Fruit fly (Drosophila melanogaster) whole organism, wandering third instar larva: ENCODE results near the gene eIF4A.

ENCODE experiments used
- Abd-B ChIP-seq: fragments of >200 bp; optimal IDR thresholded peaks from 2 replicates; lab custom pipeline; 2017; ENCODE audit warnings: missing biosample characterization, missing genetic modification characterization
- CG32264 ChIP-seq: fragments of 200-800 bp; sonication (Bioruptor generic); optimal IDR thresholded peaks from 2 replicates; lab custom pipeline; 2016; ENCODE audit warnings: missing biosample characterization, missing genetic modification characterization
- CG9705 ChIP-seq: fragments of 200-800 bp; sonication (Bioruptor generic); optimal IDR thresholded peaks from 2 replicates; lab custom pipeline; 2018; ENCODE audit warnings: missing biosample characterization, mild to moderate bottlenecking, missing genetic modification characterization
- CrebA ChIP-seq: fragments of 200-800 bp; sonication (Bioruptor generic); optimal IDR thresholded peaks from 2 replicates; lab custom pipeline; 2016; ENCODE audit warnings: missing biosample characterization, mild to moderate bottlenecking, missing genetic modification characterization, borderline replicate concordance
- Dfd ChIP-seq: fragments of >200 bp; optimal IDR thresholded peaks from 2 replicates; lab custom pipeline; 2017; ENCODE audit warnings: missing biosample characterization, missing genetic modification characterization
- Dif ChIP-seq: fragments of 200-275, 200-300 bp; sonication (Bioruptor generic); optimal IDR thresholded peaks from 2 replicates; lab custom pipeline; 2018; ENCODE audit warnings: missing biosample characterization, missing genetic modification characterization; ENCODE audit not compliant: partially characterized antibody
- GATAd ChIP-seq: sonication (Bioruptor generic); optimal IDR thresholded peaks from 2 replicates; lab custom pipeline; 2016; ENCODE audit warnings: missing biosample characterization, missing genetic modification characterization
- HLH106 ChIP-seq: fragments of 200-800 bp; optimal IDR thresholded peaks from 3 replicates; lab custom pipeline; 2019; ENCODE audit warnings: missing biosample characterization, mild to moderate bottlenecking, missing genetic modification characterization, moderate library complexity
- Hnf4 ChIP-seq: fragments of 200-800 bp; sonication (Bioruptor generic); optimal IDR thresholded peaks from 2 replicates; lab custom pipeline; 2016; ENCODE audit warnings: missing biosample characterization, mild to moderate bottlenecking, missing genetic modification characterization
- Hr78 ChIP-seq: fragments of >200 bp; optimal IDR thresholded peaks from 2 replicates; lab custom pipeline; 2017; ENCODE audit warnings: missing biosample characterization, missing genetic modification characterization
- Hr83 ChIP-seq: fragments of 200-300 bp; sonication (Bioruptor generic); optimal IDR thresholded peaks from 2 replicates; lab custom pipeline; 2016; ENCODE audit warnings: missing biosample characterization, mild to moderate bottlenecking, missing genetic modification characterization, moderate library complexity; ENCODE audit not compliant: poor library complexity, severe bottlenecking
- Jra ChIP-seq: sonication (Bioruptor generic); optimal IDR thresholded peaks from 2 replicates; lab custom pipeline; 2016; ENCODE audit warnings: missing biosample characterization, missing genetic modification characterization
- Mio ChIP-seq: sonication (Bioruptor generic); optimal IDR thresholded peaks from 2 replicates; lab custom pipeline; 2016; ENCODE audit warnings: missing biosample characterization, missing genetic modification characterization
- Myc ChIP-seq: fragments of >200 bp; optimal IDR thresholded peaks from 2 replicates; lab custom pipeline; 2017
- N ChIP-seq: fragments of >200 bp; optimal IDR thresholded peaks from 2 replicates; lab custom pipeline; 2018; ENCODE audit warnings: missing biosample characterization, missing external identifiers, missing genetic modification characterization
- OdsH ChIP-seq: fragments of 200-800 bp; sonication (Bioruptor generic); optimal IDR thresholded peaks from 2 replicates; lab custom pipeline; 2016; ENCODE audit warnings: missing biosample characterization, mild to moderate bottlenecking, missing genetic modification characterization
- Rel ChIP-seq, 2 experiments: fragments of 200-800 bp; sonication (Bioruptor generic) in 1 of 2; optimal IDR thresholded peaks; 2 replicates in 1 of 2; 3 replicates in 1 of 2; lab custom pipeline; 2016 to 2019; ENCODE audit warnings: mild to moderate bottlenecking in 2 of 2, missing biosample characterization in 2 of 2, missing genetic modification characterization in 2 of 2, moderate library complexity in 1 of 2
- Sp1 ChIP-seq: fragments of 200-800 bp; sonication (Bioruptor generic); optimal IDR thresholded peaks from 3 replicates; lab custom pipeline; 2019; ENCODE audit warnings: missing biosample characterization, mild to moderate bottlenecking, missing genetic modification characterization, moderate library complexity
- Vsx2 ChIP-seq: fragments of 200-300, 225-300 bp; sonication (Bioruptor generic); optimal IDR thresholded peaks from 2 replicates; lab custom pipeline; 2018; ENCODE audit warnings: missing biosample characterization, missing genetic modification characterization; ENCODE audit not compliant: partially characterized antibody
- br ChIP-seq: fragments of 200-800 bp; sonication (Bioruptor generic); optimal IDR thresholded peaks from 2 replicates; lab custom pipeline; 2016; ENCODE audit warnings: missing biosample characterization, missing genetic modification characterization
- brk ChIP-seq: fragments of 200-800 bp; sonication (Bioruptor generic); optimal IDR thresholded peaks from 2 replicates; lab custom pipeline; 2016; ENCODE audit warnings: missing biosample characterization, mild to moderate bottlenecking, missing genetic modification characterization
- dl ChIP-seq, 2 experiments: fragments of 175-275, 200-275 bp in 1 of 2; fragments of 200-275 bp in 1 of 2; sonication (Bioruptor generic); optimal IDR thresholded peaks; lab custom pipeline; 2018; ENCODE audit warnings: mild to moderate bottlenecking in 2 of 2, missing biosample characterization in 2 of 2, missing genetic modification characterization in 2 of 2, moderate library complexity in 2 of 2; ENCODE audit not compliant: partially characterized antibody in 2 of 2, insufficient read depth in 1 of 2
- dmrt93B ChIP-seq: fragments of 200-800 bp; sonication (Bioruptor generic); optimal IDR thresholded peaks from 2 replicates; lab custom pipeline; 2018; ENCODE audit warnings: missing biosample characterization, mild to moderate bottlenecking, missing genetic modification characterization
- dsf ChIP-seq: sonication (Bioruptor generic); optimal IDR thresholded peaks from 2 replicates; lab custom pipeline; 2016; ENCODE audit warnings: missing biosample characterization, missing genetic modification characterization, borderline replicate concordance
- ey ChIP-seq: fragments of 200-800 bp; sonication (Bioruptor generic); optimal IDR thresholded peaks from 2 replicates; lab custom pipeline; 2016; ENCODE audit warnings: missing biosample characterization, missing genetic modification characterization
- foxo ChIP-seq, 2 experiments: fragments of 200-800 bp; sonication (Bioruptor generic); optimal IDR thresholded peaks; 2 replicates in 1 of 2; 3 replicates in 1 of 2; lab custom pipeline; 2016 to 2017; ENCODE audit warnings: missing biosample characterization in 2 of 2, missing genetic modification characterization in 2 of 2
- fru ChIP-seq: fragments of 200-800 bp; sonication (Bioruptor generic); optimal IDR thresholded peaks from 3 replicates; lab custom pipeline; 2016; ENCODE audit warnings: missing biosample characterization, mild to moderate bottlenecking, missing genetic modification characterization
- h ChIP-seq: fragments of 200-800 bp; sonication (Bioruptor generic); optimal IDR thresholded peaks from 3 replicates; lab custom pipeline; 2016; ENCODE audit warnings: missing biosample characterization, mild to moderate bottlenecking, missing genetic modification characterization
- jim ChIP-seq: fragments of 175-275, 200-325 bp; sonication (Bioruptor generic); optimal IDR thresholded peaks from 2 replicates; lab custom pipeline; 2016; ENCODE audit warnings: missing biosample characterization, mild to moderate bottlenecking, missing genetic modification characterization
- lola ChIP-seq: fragments of >200 bp; optimal IDR thresholded peaks from 2 replicates; lab custom pipeline; 2017; ENCODE audit warnings: missing biosample characterization, missing genetic modification characterization
- pan ChIP-seq: fragments of >200 bp; optimal IDR thresholded peaks from 2 replicates; lab custom pipeline; 2017
- psq ChIP-seq: fragments of 200-800 bp; sonication (Bioruptor generic); optimal IDR thresholded peaks from 3 replicates; lab custom pipeline; 2017; ENCODE audit warnings: missing biosample characterization, mild to moderate bottlenecking, missing genetic modification characterization, moderate library complexity
- rgr ChIP-seq: fragments of 200-800 bp; sonication (Bioruptor generic); optimal IDR thresholded peaks from 3 replicates; lab custom pipeline; 2016; ENCODE audit warnings: missing biosample characterization, mild to moderate bottlenecking, missing genetic modification characterization
- sage ChIP-seq: fragments of 200-800 bp; sonication (Bioruptor generic); optimal IDR thresholded peaks from 2 replicates; lab custom pipeline; 2016; ENCODE audit warnings: missing biosample characterization, mild to moderate bottlenecking, missing genetic modification characterization
- sv ChIP-seq: fragments of 200-800 bp; sonication (Bioruptor generic); optimal IDR thresholded peaks from 3 replicates; lab custom pipeline; 2016; ENCODE audit warnings: missing biosample characterization, missing genetic modification characterization
- tai ChIP-seq: sonication (Bioruptor generic); optimal IDR thresholded peaks from 2 replicates; lab custom pipeline; 2016; ENCODE audit warnings: missing biosample characterization, missing genetic modification characterization
- usp ChIP-seq: fragments of >200 bp; optimal IDR thresholded peaks from 2 replicates; lab custom pipeline; 2017; ENCODE audit warnings: missing biosample characterization, missing genetic modification characterization
- woc ChIP-seq: sonication (Bioruptor generic); optimal IDR thresholded peaks from 2 replicates; lab custom pipeline; 2016; ENCODE audit warnings: missing biosample characterization, mild to moderate bottlenecking, missing genetic modification characterization

eIF4A gene

dm6 chr2L:5979055-5979399 lies 2.5 kb upstream of the eIF4A start:
- TF ChIP-seq Dif (GFP tag; lab: Kevin White, UChicago) (peak; percentile 4), h (GFP tag; lab: Kevin White, UChicago) (no peak), dmrt93B (GFP tag; lab: Kevin White, UChicago) (peak; percentile 4), Hr83 (no peak)

- TF ChIP-seq CG9705 (GFP tag; lab: Kevin White, UChicago) (no peak), CG32264 (GFP tag; lab: Kevin White, UChicago) (peak; percentile 31), Rel (GFP tag; optimal IDR thresholded peaks at IDR 0.05; lab: Kevin White, UChicago) (peak; percentile 81), Rel (tag; optimal IDR thresholded peaks at IDR 0.05; lab: Kevin White, UChicago) (peak; percentile 71), usp (no peak), tai (GFP tag; lab: Kevin White, UChicago) (no peak), GATAd (GFP tag; lab: Kevin White, UChicago) (no peak), OdsH (GFP tag; lab: Kevin White, UChicago) (peak; percentile 54), fru (GFP tag; lab: Kevin White, UChicago) (peak; percentile 25), sage (GFP tag; lab: Kevin White, UChicago) (peak; percentile 39), dmrt93B (GFP tag; lab: Kevin White, UChicago) (no peak), lola (GFP tag; lab: Kevin White, UChicago) (no peak), Dfd (GFP tag; lab: Kevin White, UChicago) (no peak), Dif (GFP tag; lab: Kevin White, UChicago) (peak; percentile 95), h (GFP tag; lab: Kevin White, UChicago) (peak; percentile 77), Abd-B (GFP tag; lab: Kevin White, UChicago) (no peak), rgr (GFP tag; lab: Kevin White, UChicago) (peak; percentile 70), CrebA (GFP tag; lab: Kevin White, UChicago) (peak; percentile 84), Hnf4 (GFP tag; lab: Kevin White, UChicago) (peak; percentile 50), ey (peak; percentile 35), Hr83 (peak; percentile 75), HLH106 (tag; lab: Kevin White, UChicago) (peak; percentile 11), jim (GFP tag; lab: Kevin White, UChicago) (no peak), sv (GFP tag; lab: Kevin White, UChicago) (no peak), pan (lab: Kevin White, UChicago) (no peak), Hr78 (no peak), Jra (GFP tag; lab: Kevin White, UChicago) (peak; percentile 98), br (peak; percentile 62), woc (GFP tag; lab: Kevin White, UChicago) (peak; percentile 26), foxo (GFP tag; optimal IDR thresholded peaks at IDR 0.05; lab: Kevin White, UChicago) (peak; percentile 45 to 46), N (no peak), Vsx2 (GFP tag; lab: Kevin White, UChicago) (no peak), dsf (GFP tag; lab: Kevin White, UChicago) (no peak), Mio (GFP tag; lab: Kevin White, UChicago) (peak; percentile 40), brk (GFP tag; lab: Kevin White, UChicago) (peak; percentile 58), psq (peak; percentile 56), dl (GFP tag; optimal IDR thresholded peaks at IDR 0.05; lab: Kevin White, UChicago; ENCODE audit: insufficient read depth in 1 of 2, partially characterized antibody in 2 of 2) (peak; percentile 85 to 94), Myc (lab: Kevin White, UChicago) (no peak), Sp1 (GFP tag; lab: Kevin White, UChicago) (peak; percentile 71)
These were observed 1.4 kb upstream of the eIF4A start for dm6 chr2L:5979957-5980861.
